Worm (Caenorhabditis elegans) whole organism, midembryonic: ENCODE data around the gene gip-1.

Experiments used
- cog-1 ChIP-seq: sonication (generic microtip); optimal IDR thresholded peaks from 2 replicates; lab custom pipeline; 2016; ENCODE audit warnings: missing genetic modification characterization, missing compliant biosample characterization
- flt-1 ChIP-seq: fragments of 200-800 bp; sonication (Bioruptor generic); IDR thresholded peaks from 2 replicates; pipeline ENCODE4 v1.3.6; 2022; ENCODE audit warnings: missing genetic modification characterization, missing compliant biosample characterization
- klf-2 ChIP-seq: fragments of 200-800 bp; sonication (Bioruptor generic); conservative IDR thresholded peaks from 2 replicates; pipeline ENCODE4 v1.3.6; 2022; ENCODE audit warnings: missing genetic modification reagents, missing genetic modification characterization, missing compliant biosample characterization
- ref-1 ChIP-seq: fragments of 200-800 bp; sonication (Bioruptor generic); conservative IDR thresholded peaks from 2 replicates; pipeline ENCODE4 v1.3.6; 2022; ENCODE audit warnings: missing genetic modification reagents, missing genetic modification characterization, missing compliant biosample characterization
- tab-1 ChIP-seq: fragments of 200-800 bp; sonication (Bioruptor generic); IDR thresholded peaks from 2 replicates; pipeline ENCODE4 v1.3.6; 2022; ENCODE audit warnings: missing genetic modification characterization, missing compliant biosample characterization
- ztf-23 ChIP-seq: fragments of 200-800 bp; sonication (Bioruptor generic); IDR thresholded peaks from 2 replicates; pipeline ENCODE4 v1.3.6; 2022; ENCODE audit warnings: missing genetic modification reagents, missing genetic modification characterization, missing compliant biosample characterization
- ztf-29 ChIP-seq: fragments of 200-800 bp; sonication (Bioruptor generic); IDR thresholded peaks from 2 replicates; pipeline ENCODE4 v1.3.6; 2022; ENCODE audit warnings: missing genetic modification reagents, missing genetic modification characterization, missing compliant biosample characterization

ce11 chrIII:2316439-2316838, 31.0 kb upstream of the gip-1 start:
- TF ChIP-seq klf-2 (GFP tag; lab: Robert Waterston, UW) (no peak), ztf-29 (no peak), flt-1 (GFP tag; lab: Robert Waterston, UW) (no peak), tab-1 (GFP tag; lab: Robert Waterston, UW) (no peak), ref-1 (GFP tag; lab: Robert Waterston, UW) (no peak), ztf-23 (no peak), cog-1 (tag; lab: Kevin White, UChicago) (no peak)
